Fruit fly (Drosophila melanogaster) whole organism, wandering third instar larva: ENCODE measurements around the gene HP1c.

Experiments
- Abd-B ChIP-seq: fragments of >200 bp; optimal IDR thresholded peaks from 2 replicates; lab custom pipeline; 2017; ENCODE audit warnings: missing biosample characterization, missing genetic modification characterization
- CrebA ChIP-seq: fragments of 200-800 bp; sonication (Bioruptor generic); optimal IDR thresholded peaks from 2 replicates; lab custom pipeline; 2016; ENCODE audit warnings: missing biosample characterization, mild to moderate bottlenecking, missing genetic modification characterization, borderline replicate concordance
- h ChIP-seq: fragments of 200-800 bp; sonication (Bioruptor generic); optimal IDR thresholded peaks from 3 replicates; lab custom pipeline; 2016; ENCODE audit warnings: missing biosample characterization, mild to moderate bottlenecking, missing genetic modification characterization
- jim ChIP-seq: fragments of 175-275, 200-325 bp; sonication (Bioruptor generic); optimal IDR thresholded peaks from 2 replicates; lab custom pipeline; 2016; ENCODE audit warnings: missing biosample characterization, mild to moderate bottlenecking, missing genetic modification characterization

dm6 chr3R:22763587-22763986 is 18.2 kb downstream of the HP1c start, which contains the start of gene Nepl14:
- no peak for TF ChIP-seq jim (GFP tag; lab: Kevin White, UChicago)
- TF ChIP-seq h (GFP tag; lab: Kevin White, UChicago): no peak
- no peak for TF ChIP-seq CrebA
- no peak for TF ChIP-seq Abd-B (GFP tag; lab: Kevin White, UChicago)
